Worm (Caenorhabditis elegans) whole organism, mixed stage, embryonic: ENCODE measurements around the gene nhr-107.

Experiments
- M03D4.4 ChIP-seq: sonication (generic microtip); optimal IDR thresholded peaks from 2 replicates; lab custom pipeline; 2017; ENCODE audit warnings: mild to moderate bottlenecking, missing genetic modification characterization, missing compliant biosample characterization
- bed-3 ChIP-seq: fragments of 200-800 bp; sonication (Bioruptor generic); optimal IDR thresholded peaks from 3 replicates; lab custom pipeline; 2018; ENCODE audit warnings: mild to moderate bottlenecking, missing genetic modification characterization, moderate library complexity, missing compliant biosample characterization
- blmp-1 ChIP-seq: fragments of 150-350 bp; optimal IDR thresholded peaks from 2 replicates; lab custom pipeline; 2014; ENCODE audit warnings: missing biosample characterization, missing genetic modification characterization
- ceh-39 ChIP-seq: fragments of 150-350 bp; optimal IDR thresholded peaks from 2 replicates; lab custom pipeline; 2014; ENCODE audit warnings: missing biosample characterization, missing genetic modification characterization
- ceh-43 ChIP-seq: fragments of 200-800 bp; sonication (Bioruptor generic); optimal IDR thresholded peaks from 2 replicates; lab custom pipeline; 2018; ENCODE audit warnings: mild to moderate bottlenecking, missing genetic modification characterization, moderate library complexity, missing compliant biosample characterization
- ces-1 ChIP-seq: fragments of 150-350 bp; optimal IDR thresholded peaks from 2 replicates; lab custom pipeline; 2014; ENCODE audit warnings: missing biosample characterization, missing genetic modification reagents, missing genetic modification characterization
- cnd-1 ChIP-seq: fragments of 200-800 bp; sonication (Bioruptor generic); optimal IDR thresholded peaks from 2 replicates; lab custom pipeline; 2018; ENCODE audit warnings: mild to moderate bottlenecking, missing genetic modification characterization, missing compliant biosample characterization
- drap-1 ChIP-seq: fragments of 200-800 bp; sonication (Bioruptor generic); optimal IDR thresholded peaks from 3 replicates; lab custom pipeline; 2018; ENCODE audit warnings: mild to moderate bottlenecking, missing genetic modification characterization, missing compliant biosample characterization
- elt-1 ChIP-seq: sonication (generic microtip); optimal IDR thresholded peaks from 2 replicates; lab custom pipeline; 2017; ENCODE audit warnings: missing genetic modification characterization, mild to moderate bottlenecking, missing compliant biosample characterization, antibody characterized with exemption, moderate library complexity, borderline replicate concordance; ENCODE audit not compliant: insufficient read depth
- flh-1 ChIP-seq: fragments of 200-800 bp; sonication (Bioruptor generic); optimal IDR thresholded peaks from 2 replicates; lab custom pipeline; 2018; ENCODE audit warnings: mild to moderate bottlenecking, missing genetic modification characterization, moderate library complexity, missing compliant biosample characterization
- ham-2 ChIP-seq: fragments of 200-800 bp; sonication (Bioruptor generic); optimal IDR thresholded peaks from 2 replicates; lab custom pipeline; 2018; ENCODE audit warnings: mild to moderate bottlenecking, missing genetic modification characterization, missing compliant biosample characterization
- hlh-1 ChIP-seq: fragments of 150-350 bp; optimal IDR thresholded peaks from 2 replicates; lab custom pipeline; 2014; ENCODE audit warnings: missing biosample characterization, missing genetic modification reagents, missing genetic modification characterization
- lin-13 ChIP-seq: fragments of 150-350 bp; optimal IDR thresholded peaks from 2 replicates; lab custom pipeline; 2014; ENCODE audit warnings: missing biosample characterization, missing genetic modification characterization
- lsy-2 ChIP-seq: fragments of 150-350 bp; optimal IDR thresholded peaks from 2 replicates; lab custom pipeline; 2014; ENCODE audit warnings: missing biosample characterization, missing genetic modification characterization
- mab-5 ChIP-seq: fragments of 150-350 bp; optimal IDR thresholded peaks from 2 replicates; lab custom pipeline; 2014; ENCODE audit warnings: missing biosample characterization, missing genetic modification characterization
- mep-1 ChIP-seq: fragments of 150-350 bp; optimal IDR thresholded peaks from 2 replicates; lab custom pipeline; 2017; ENCODE audit warnings: missing biosample characterization, missing genetic modification reagents, missing genetic modification characterization, inconsistent platforms
- mls-2 ChIP-seq: sonication (generic microtip); optimal IDR thresholded peaks from 2 replicates; lab custom pipeline; 2016; ENCODE audit warnings: mild to moderate bottlenecking, missing genetic modification characterization, moderate library complexity, missing compliant biosample characterization
- nhr-12 ChIP-seq: fragments of 150-350 bp; optimal IDR thresholded peaks from 2 replicates; lab custom pipeline; 2014; ENCODE audit warnings: missing biosample characterization, missing genetic modification characterization
- nhr-2 ChIP-seq: fragments of 150-350 bp; optimal IDR thresholded peaks from 2 replicates; lab custom pipeline; 2014; ENCODE audit warnings: missing biosample characterization, missing genetic modification characterization
- nhr-237 ChIP-seq: fragments of 150-350 bp; optimal IDR thresholded peaks from 2 replicates; lab custom pipeline; 2014; ENCODE audit warnings: missing biosample characterization, missing genetic modification characterization
- nhr-28 ChIP-seq: fragments of 150-350 bp; optimal IDR thresholded peaks from 2 replicates; lab custom pipeline; 2014; ENCODE audit warnings: missing biosample characterization, missing genetic modification characterization
- nhr-76 ChIP-seq: sonication (generic microtip); optimal IDR thresholded peaks from 2 replicates; lab custom pipeline; 2017; ENCODE audit warnings: missing biosample characterization, missing genetic modification characterization
- pha-4 ChIP-seq: fragments of 150-350 bp; optimal IDR thresholded peaks from 2 replicates; lab custom pipeline; 2018; ENCODE audit warnings: missing biosample characterization, missing genetic modification reagents, missing genetic modification characterization
- sem-2 ChIP-seq: fragments of 200-800 bp; sonication (Bioruptor generic); optimal IDR thresholded peaks from 2 replicates; lab custom pipeline; 2018; ENCODE audit warnings: mild to moderate bottlenecking, missing genetic modification characterization, missing compliant biosample characterization
- snpc-4 ChIP-seq: fragments of 150-350 bp; optimal IDR thresholded peaks from 2 replicates; lab custom pipeline; 2014; ENCODE audit warnings: missing biosample characterization, missing genetic modification characterization
- sptf-1 ChIP-seq: sonication (generic microtip); optimal IDR thresholded peaks from 2 replicates; lab custom pipeline; 2017; ENCODE audit warnings: mild to moderate bottlenecking, missing genetic modification characterization, moderate library complexity, missing compliant biosample characterization
- tbx-8 ChIP-seq: fragments of 200-800 bp; sonication (Bioruptor generic); optimal IDR thresholded peaks from 2 replicates; lab custom pipeline; 2018; ENCODE audit warnings: mild to moderate bottlenecking, missing genetic modification characterization, moderate library complexity, missing compliant biosample characterization
- unc-120 ChIP-seq: sonication (generic microtip); optimal IDR thresholded peaks from 2 replicates; lab custom pipeline; 2017; ENCODE audit warnings: missing genetic modification characterization, missing compliant biosample characterization; ENCODE audit not compliant: poor library complexity, severe bottlenecking
- unc-39 ChIP-seq: fragments of 150-350 bp; optimal IDR thresholded peaks from 2 replicates; lab custom pipeline; 2014; ENCODE audit warnings: missing biosample characterization, missing genetic modification characterization
- unc-62 ChIP-seq: fragments of 150-350 bp; optimal IDR thresholded peaks from 2 replicates; lab custom pipeline; 2014; ENCODE audit warnings: missing biosample characterization, missing genetic modification reagents, missing genetic modification characterization
- zip-8 ChIP-seq: fragments of 150-350 bp; optimal IDR thresholded peaks from 2 replicates; lab custom pipeline; 2014; ENCODE audit warnings: missing biosample characterization, missing genetic modification characterization
- ztf-11 ChIP-seq: fragments of 150-350 bp; optimal IDR thresholded peaks from 2 replicates; lab custom pipeline; 2014; ENCODE audit warnings: missing biosample characterization, missing genetic modification characterization

nhr-107 gene

ce11 chrV:7017059-7017458 lies 20.2 kb upstream of the nhr-107 start, which contains the start of gene srsx-32:
TSS of gene srsx-32 (plus strand) at chrV:7017359.
- TF ChIP-seq unc-120 (tag; lab: Kevin White, UChicago) (no peak), ham-2 (no peak)

DNA sequence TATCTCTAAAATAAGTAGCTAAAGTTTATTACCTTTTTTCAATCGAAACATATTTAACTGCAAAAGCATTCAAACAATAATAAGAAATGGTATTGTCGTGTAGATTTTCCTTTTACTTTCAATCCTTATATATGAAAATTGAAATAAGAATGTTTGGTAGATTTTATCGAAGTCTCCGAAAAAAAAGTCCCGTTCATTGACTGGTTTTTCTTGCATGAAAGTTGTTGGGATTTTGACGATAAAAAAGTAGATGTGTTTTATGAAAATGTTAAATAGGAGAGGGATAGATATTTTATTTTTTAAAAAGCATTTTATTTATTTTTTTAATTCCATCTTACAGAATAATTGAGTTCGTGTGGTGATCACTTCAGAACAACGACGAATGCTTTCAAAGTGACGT lies 19.0 kb upstream of the nhr-107 start, which contains the start of gene C33G8.13:
C33G8.13 (minus strand) TSS at position 101 of the 400 bp plus-strand sequence.
- TF ChIP-seq lin-13 (tag; lab: Kevin White, UChicago) (no peak), nhr-2 (tag; lab: Kevin White, UChicago) (no peak), sptf-1 (no peak), hlh-1 (no peak), ham-2 (no peak), mls-2 (no peak), snpc-4 (tag; lab: Kevin White, UChicago) (no peak), nhr-237 (tag; lab: Kevin White, UChicago) (no peak), M03D4.4 (no peak), nhr-28 (no peak), pha-4 (tag; lab: Kevin White, UChicago) (no peak), elt-1 (tag; lab: Kevin White, UChicago) (no peak), flh-1 (GFP tag; lab: Kevin White, UChicago) (no peak), ztf-11 (no peak), nhr-76 (tag; lab: Kevin White, UChicago) (no peak)

- TF ChIP-seq nhr-12 (tag; lab: Kevin White, UChicago) (no peak), sptf-1 (no peak), mab-5 (tag; lab: Kevin White, UChicago) (no peak), nhr-76 (tag; lab: Kevin White, UChicago) (no peak), lin-13 (tag; lab: Kevin White, UChicago) (no peak), pha-4 (tag; lab: Kevin White, UChicago) (no peak), unc-62 (GFP tag; lab: Kevin White, UChicago) (no peak), zip-8 (tag; lab: Kevin White, UChicago) (no peak), nhr-237 (tag; lab: Kevin White, UChicago) (no peak), cnd-1 (no peak), nhr-2 (tag; lab: Kevin White, UChicago) (no peak), flh-1 (GFP tag; lab: Kevin White, UChicago) (no peak), unc-120 (tag; lab: Kevin White, UChicago) (no peak), snpc-4 (tag; lab: Kevin White, UChicago) (no peak), blmp-1 (no peak)
- TF ChIP-seq, all 35 proteins: peak for 0
Observed at ce11 chrV:7012617-7013016, 15.7 kb upstream of the nhr-107 start, which contains the start of gene srw-127. TSS of gene srw-127 (plus strand) at chrV:7012917.

- TF ChIP-seq sptf-1, result no peak
- no peak for TF ChIP-seq nhr-2 (tag; lab: Kevin White, UChicago)
- no peak for TF ChIP-seq ces-1 (GFP tag; lab: Kevin White, UChicago)
- TF ChIP-seq ceh-39 (tag; lab: Kevin White, UChicago), result no peak
- TF ChIP-seq elt-1 (tag; lab: Kevin White, UChicago), result no peak
- no peak for TF ChIP-seq lin-13 (tag; lab: Kevin White, UChicago)
- TF ChIP-seq zip-8 (tag; lab: Kevin White, UChicago), result no peak
- TF ChIP-seq hlh-1, result no peak
- TF ChIP-seq drap-1 (GFP tag; lab: Kevin White, UChicago), result no peak
- TF ChIP-seq sem-2 (GFP tag; lab: Kevin White, UChicago), result no peak
- no peak for TF ChIP-seq M03D4.4
- no peak for TF ChIP-seq ceh-43 (GFP tag; lab: Kevin White, UChicago)
Observed at ce11 chrV:7009461-7009860, 12.6 kb upstream of the nhr-107 start, which contains the start of gene C33G8.2. TSS of gene C33G8.2 (plus strand) at chrV:7009761.

- TF ChIP-seq nhr-12 (tag; lab: Kevin White, UChicago) (no peak), mep-1 (tag; lab: Kevin White, UChicago) (no peak), cnd-1 (no peak), unc-39 (tag; lab: Kevin White, UChicago) (no peak), sptf-1 (no peak), mab-5 (tag; lab: Kevin White, UChicago) (no peak), hlh-1 (no peak), nhr-237 (tag; lab: Kevin White, UChicago) (no peak), zip-8 (tag; lab: Kevin White, UChicago) (no peak), bed-3 (GFP tag; lab: Kevin White, UChicago) (no peak), lsy-2 (tag; lab: Kevin White, UChicago) (no peak), unc-62 (GFP tag; lab: Kevin White, UChicago) (no peak), tbx-8 (GFP tag; lab: Kevin White, UChicago) (no peak), lin-13 (tag; lab: Kevin White, UChicago) (no peak), nhr-76 (tag; lab: Kevin White, UChicago) (no peak), elt-1 (tag; lab: Kevin White, UChicago) (no peak), ces-1 (GFP tag; lab: Kevin White, UChicago) (no peak), drap-1 (GFP tag; lab: Kevin White, UChicago) (no peak), flh-1 (GFP tag; lab: Kevin White, UChicago) (no peak)
Observed at ce11 chrV:7007307-7007706, 10.4 kb upstream of the nhr-107 start, which contains the start of gene drd-10. TSS of gene drd-10 (plus strand) at chrV:7007607.
